Worm (Caenorhabditis elegans): ENCODE data around the gene ndnf-1.

ndnf-1 gene

ce11 chrIV:2998597-2999161, 30.1 kb downstream of the ndnf-1 start:
- TF ChIP-seq dao-5 (tag; optimal IDR thresholded peaks at IDR 0.05) = no peak
- TF ChIP-seq him-1 (tag; optimal IDR thresholded peaks at IDR 0.05) = peak; percentile 77

ce11 chrIV:2997302-2997701, 31.4 kb downstream of the ndnf-1 start:
- TF ChIP-seq dao-5 (tag; optimal IDR thresholded peaks at IDR 0.05) (no peak), him-1 (tag; optimal IDR thresholded peaks at IDR 0.05) (no peak), W03F9.2 (tag; optimal IDR thresholded peaks at IDR 0.05) (no peak)

ce11 chrIV:2995372-2995771, 33.4 kb downstream of the ndnf-1 start, which contains the start of gene Y54G2A.26:
TSS of gene Y54G2A.26 (minus strand) at chrIV:2995472.
- TF ChIP-seq him-1 (tag; optimal IDR thresholded peaks at IDR 0.05) (no peak), dao-5 (tag; optimal IDR thresholded peaks at IDR 0.05) (no peak), W03F9.2 (tag; optimal IDR thresholded peaks at IDR 0.05) (no peak)

ce11 chrIV:2994883-2995282, 33.9 kb downstream of the ndnf-1 start:
- TF ChIP-seq him-1 (tag; optimal IDR thresholded peaks at IDR 0.05) = no peak
- no peak for TF ChIP-seq dao-5 (tag; optimal IDR thresholded peaks at IDR 0.05)
- no peak for TF ChIP-seq W03F9.2 (tag; optimal IDR thresholded peaks at IDR 0.05)

ce11 chrIV:2993278-2993899, 35.4 kb downstream of the ndnf-1 start:
- peak; percentile 79 for TF ChIP-seq him-1 (tag; optimal IDR thresholded peaks at IDR 0.05)
- TF ChIP-seq W03F9.2 (tag; optimal IDR thresholded peaks at IDR 0.05) = no peak
- TF ChIP-seq dao-5 (tag; optimal IDR thresholded peaks at IDR 0.05) = no peak

- no peak for TF ChIP-seq W03F9.2 (tag; optimal IDR thresholded peaks at IDR 0.05)
- no peak for TF ChIP-seq dao-5 (tag; optimal IDR thresholded peaks at IDR 0.05)
- TF ChIP-seq him-1 (tag; optimal IDR thresholded peaks at IDR 0.05) = peak; percentile 1
Measured at ce11 chrIV:2990519-2990918, 38.2 kb downstream of the ndnf-1 start.

- TF ChIP-seq W03F9.2 (tag; optimal IDR thresholded peaks at IDR 0.05) (no peak), dao-5 (tag; optimal IDR thresholded peaks at IDR 0.05) (no peak), him-1 (tag; optimal IDR thresholded peaks at IDR 0.05) (no peak)
Measured at ce11 chrIV:2986720-2987119, 42.0 kb downstream of the ndnf-1 start.

ce11 chrIV:2982443-2982842, 46.3 kb downstream of the ndnf-1 start:
- TF ChIP-seq him-1 (tag; optimal IDR thresholded peaks at IDR 0.05) (no peak), dao-5 (tag; optimal IDR thresholded peaks at IDR 0.05) (no peak), W03F9.2 (tag; optimal IDR thresholded peaks at IDR 0.05) (no peak)

- TF ChIP-seq W03F9.2 (tag; optimal IDR thresholded peaks at IDR 0.05) (no peak), dao-5 (tag; optimal IDR thresholded peaks at IDR 0.05) (no peak), him-1 (tag; optimal IDR thresholded peaks at IDR 0.05) (no peak)
Measured at ce11 chrIV:2978384-2978783, 50.4 kb downstream of the ndnf-1 start, which contains the start of gene lad-2. TSS of gene lad-2 (minus strand) at chrIV:2978484.
